Worm (Caenorhabditis elegans): Measurements from ENCODE around the gene ZC84.1.

The ZC84.1 gene

ce11 chrIII:9228722-9229121, 22.6 kb upstream of the ZC84.1 start, which contains the start of gene rnr-1 (continued):
- TF ChIP-seq snpc-4 (GFP tag; optimal IDR thresholded peaks at IDR 0.05) (no peak), snpc-4 (tag; optimal IDR thresholded peaks at IDR 0.05) (peak in 1 of 4 experiments; percentile 34), K11D2.4 (GFP tag; IDR thresholded peaks at IDR 0.05) (no peak), ztf-28 (GFP tag; IDR thresholded peaks at IDR 0.05) (no peak), F33H1.4 (GFP tag; IDR thresholded peaks at IDR 0.05) (peak; percentile 97), lsl-1 (GFP tag; optimal IDR thresholded peaks at IDR 0.05) (peak; percentile 99), bed-2 (GFP tag; IDR thresholded peaks at IDR 0.05) (no peak), aptf-2 (GFP tag; conservative IDR thresholded peaks at IDR 0.05) (no peak), nfya-1 (tag; optimal IDR thresholded peaks at IDR 0.05; ENCODE audit: borderline replicate concordance, insufficient read depth) (no peak), sdz-38 (tag; optimal IDR thresholded peaks at IDR 0.05) (no peak), rec-8 (tag; optimal IDR thresholded peaks at IDR 0.05) (no peak), F10E7.11 (tag; optimal IDR thresholded peaks at IDR 0.05) (no peak), efl-1 (GFP tag; optimal IDR thresholded peaks at IDR 0.05) (peak; percentile 93), egrh-3 (GFP tag; IDR thresholded peaks at IDR 0.05) (no peak), snpc-3.4 (tag; optimal IDR thresholded peaks at IDR 0.05) (peak; percentile 93), ztf-25 (GFP tag; IDR thresholded peaks at IDR 0.05) (no peak), Y53G8AR.9 (GFP tag; conservative IDR thresholded peaks at IDR 0.05) (no peak), hmg-20 (GFP tag; IDR thresholded peaks at IDR 0.05) (no peak), B0019.2 (GFP tag; conservative IDR thresholded peaks at IDR 0.05) (0 out of 2 replicates have a peak, but pooled peaks have one; percentile 16), F22D6.2 (tag; optimal IDR thresholded peaks at IDR 0.05) (no peak), mel-28 (tag; optimal IDR thresholded peaks at IDR 0.05; ENCODE audit: borderline replicate concordance) (no peak), F52B5.7 (tag; optimal IDR thresholded peaks at IDR 0.05) (no peak), egl-44 (GFP tag; IDR thresholded peaks at IDR 0.05) (no peak), F57A8.1 (GFP tag; optimal IDR thresholded peaks at IDR 0.05) (no peak), aptf-3 (GFP tag; IDR thresholded peaks at IDR 0.05) (no peak), ZK185.1 (tag; optimal IDR thresholded peaks at IDR 0.05; ENCODE audit: poor library complexity, severe bottlenecking) (no peak), ceh-27 (GFP tag; optimal IDR thresholded peaks at IDR 0.05) (no peak), lsy-27 (tag; optimal IDR thresholded peaks at IDR 0.05; ENCODE audit: borderline replicate concordance, insufficient read depth) (no peak), gei-17 (GFP tag; optimal IDR thresholded peaks at IDR 0.05) (no peak), rpc-1 (optimal IDR thresholded peaks at IDR 0.05) (no peak), rpc-1 (tag; optimal IDR thresholded peaks at IDR 0.05) (no peak), nhr-179 (tag; optimal IDR thresholded peaks at IDR 0.05) (no peak), ztf-26 (tag; optimal IDR thresholded peaks at IDR 0.05) (no peak), mcd-1 (GFP tag; IDR thresholded peaks at IDR 0.05) (peak; percentile 9; the same call in 1 of the 2 replicates), tbx-9 (tag; optimal IDR thresholded peaks at IDR 0.05; ENCODE audit: borderline replicate concordance) (no peak), atf-7 (tag; optimal IDR thresholded peaks at IDR 0.05) (no peak), nfyb-1 (GFP tag; IDR thresholded peaks at IDR 0.05) (no peak), hsf-1 (GFP tag; IDR thresholded peaks at IDR 0.05) (peak; percentile 71), ccch-3 (GFP tag; optimal IDR thresholded peaks at IDR 0.05) (no peak), tbp1 (GFP tag; optimal IDR thresholded peaks at IDR 0.05) (peak; percentile 26), lin-40 (tag; optimal IDR thresholded peaks at IDR 0.05) (no peak), zfh-2 (GFP tag; conservative IDR thresholded peaks at IDR 0.05) (no peak), F49E8.2 (tag; optimal IDR thresholded peaks at IDR 0.05; ENCODE audit: insufficient read depth) (peak; percentile 72), rcor-1 (GFP tag; IDR thresholded peaks at IDR 0.05) (0 out of 2 replicates have a peak, but pooled peaks have one; percentile 33), F39B2.1 (GFP tag; IDR thresholded peaks at IDR 0.05) (no peak), chd-7 (tag; optimal IDR thresholded peaks at IDR 0.05) (no peak), T26A5.8 (tag; optimal IDR thresholded peaks at IDR 0.05) (no peak), ceh-40 (GFP tag; IDR thresholded peaks at IDR 0.05) (no peak), ceh-91 (GFP tag; IDR thresholded peaks at IDR 0.05) (peak; percentile 91)
